Worm (Caenorhabditis elegans) whole organism, late embryonic: ENCODE measurements around the gene F13A2.3.

Source experiments
- C38D4.7 ChIP-seq: fragments of 200-800 bp; sonication (Bioruptor generic); optimal IDR thresholded peaks from 2 replicates; lab custom pipeline; 2018; ENCODE audit warnings: mild to moderate bottlenecking, missing genetic modification characterization, moderate library complexity, missing compliant biosample characterization
- F13H6.1 ChIP-seq: sonication (generic microtip); optimal IDR thresholded peaks from 2 replicates; lab custom pipeline; 2016; ENCODE audit warnings: missing genetic modification characterization, missing compliant biosample characterization
- K02D7.2 ChIP-seq: sonication (generic microtip); optimal IDR thresholded peaks from 2 replicates; lab custom pipeline; 2017; ENCODE audit warnings: mild to moderate bottlenecking, missing genetic modification characterization, missing compliant biosample characterization
- ceh-14 ChIP-seq: sonication (generic microtip); optimal IDR thresholded peaks from 2 replicates; lab custom pipeline; 2016; ENCODE audit warnings: missing genotype, missing genetic modification characterization, missing compliant biosample characterization
- ceh-18 ChIP-seq: sonication (generic microtip); optimal IDR thresholded peaks from 2 replicates; lab custom pipeline; 2016; ENCODE audit warnings: missing genetic modification characterization, missing compliant biosample characterization
- ceh-2 ChIP-seq: sonication (generic microtip); optimal IDR thresholded peaks from 2 replicates; lab custom pipeline; 2016; ENCODE audit warnings: missing genotype, missing genetic modification characterization, missing compliant biosample characterization
- ceh-24 ChIP-seq: sonication (generic microtip); optimal IDR thresholded peaks from 2 replicates; lab custom pipeline; 2016; ENCODE audit warnings: mild to moderate bottlenecking, missing genetic modification characterization, missing compliant biosample characterization
- ceh-31 ChIP-seq: sonication (generic microtip); optimal IDR thresholded peaks from 2 replicates; lab custom pipeline; 2016; ENCODE audit warnings: missing genetic modification characterization, missing compliant biosample characterization
- ceh-34 ChIP-seq: sonication (generic microtip); optimal IDR thresholded peaks from 2 replicates; lab custom pipeline; 2016; ENCODE audit warnings: mild to moderate bottlenecking, missing genetic modification characterization, missing compliant biosample characterization
- ceh-45 ChIP-seq: fragments of 200-800 bp; sonication (Bioruptor generic); IDR thresholded peaks from 2 replicates; pipeline ENCODE4 v1.3.6; 2022; ENCODE audit warnings: missing genetic modification reagents, missing genetic modification characterization, missing compliant biosample characterization
- ceh-6 ChIP-seq: fragments of 200-800 bp; sonication (Bioruptor generic); optimal IDR thresholded peaks from 2 replicates; lab custom pipeline; 2018; ENCODE audit warnings: mild to moderate bottlenecking, missing genetic modification characterization, missing compliant biosample characterization
- dmd-4 ChIP-seq: sonication (generic microtip); optimal IDR thresholded peaks from 2 replicates; lab custom pipeline; 2016; ENCODE audit warnings: borderline replicate concordance, missing genetic modification characterization, missing compliant biosample characterization
- elt-2 ChIP-seq: sonication (generic microtip); optimal IDR thresholded peaks from 2 replicates; lab custom pipeline; 2016; ENCODE audit warnings: missing genetic modification reagents, missing genetic modification characterization, missing compliant biosample characterization
- elt-4 ChIP-seq: sonication (generic microtip); optimal IDR thresholded peaks from 2 replicates; lab custom pipeline; 2016; ENCODE audit warnings: missing genetic modification characterization, missing compliant biosample characterization
- ets-4 ChIP-seq: sonication (generic microtip); optimal IDR thresholded peaks from 2 replicates; lab custom pipeline; 2016; ENCODE audit warnings: missing genetic modification characterization, missing compliant biosample characterization
- fax-1 ChIP-seq: sonication (generic microtip); optimal IDR thresholded peaks from 2 replicates; lab custom pipeline; 2016; ENCODE audit warnings: missing genotype, missing genetic modification characterization, missing compliant biosample characterization
- fkh-10 ChIP-seq: fragments of 150-350 bp; optimal IDR thresholded peaks from 2 replicates; lab custom pipeline; 2014; ENCODE audit warnings: missing biosample characterization, missing genetic modification reagents, missing genetic modification characterization
- hlh-8 ChIP-seq: sonication (generic microtip); optimal IDR thresholded peaks from 2 replicates; lab custom pipeline; 2016; ENCODE audit warnings: missing genotype, missing genetic modification characterization, missing compliant biosample characterization
- madf-2 ChIP-seq: sonication (generic microtip); optimal IDR thresholded peaks from 2 replicates; lab custom pipeline; 2017; ENCODE audit warnings: missing genetic modification characterization, missing compliant biosample characterization
- mec-3 ChIP-seq: sonication (generic microtip); optimal IDR thresholded peaks from 2 replicates; lab custom pipeline; 2016; ENCODE audit warnings: borderline replicate concordance, missing genetic modification characterization, missing compliant biosample characterization
- npax-4 ChIP-seq: sonication (generic microtip); optimal IDR thresholded peaks from 2 replicates; lab custom pipeline; 2016; ENCODE audit warnings: missing genetic modification characterization, missing compliant biosample characterization
- odd-2 ChIP-seq: sonication (generic microtip); optimal IDR thresholded peaks from 2 replicates; lab custom pipeline; 2017; ENCODE audit warnings: antibody characterized with exemption, mild to moderate bottlenecking, missing genetic modification characterization, missing compliant biosample characterization
- pag-3 ChIP-seq: sonication (generic microtip); optimal IDR thresholded peaks from 2 replicates; lab custom pipeline; 2016; ENCODE audit warnings: missing compliant biosample characterization, missing genetic modification characterization, borderline replicate concordance
- pat-9 ChIP-seq: fragments of 200-800 bp; sonication (Bioruptor generic); optimal IDR thresholded peaks from 2 replicates; lab custom pipeline; 2018; ENCODE audit warnings: mild to moderate bottlenecking, missing genetic modification characterization, moderate library complexity, missing compliant biosample characterization
- pax-1 ChIP-seq: fragments of 150-350 bp; optimal IDR thresholded peaks from 2 replicates; lab custom pipeline; 2014; ENCODE audit warnings: missing biosample characterization, missing genetic modification characterization
- pha-2 ChIP-seq: sonication (generic microtip); optimal IDR thresholded peaks from 2 replicates; lab custom pipeline; 2017; ENCODE audit warnings: mild to moderate bottlenecking, missing genetic modification characterization, missing compliant biosample characterization
- rnt-1 ChIP-seq: sonication (generic microtip); optimal IDR thresholded peaks from 2 replicates; lab custom pipeline; 2016; ENCODE audit warnings: missing genetic modification characterization, missing compliant biosample characterization
- sdc-2 ChIP-seq: sonication (generic microtip); optimal IDR thresholded peaks from 2 replicates; lab custom pipeline; 2016; ENCODE audit warnings: missing genotype, missing genetic modification characterization, missing compliant biosample characterization
- sox-2 ChIP-seq: fragments of 200-800 bp; sonication (Bioruptor generic); IDR thresholded peaks from 2 replicates; pipeline ENCODE4 v1.3.6; 2022; ENCODE audit warnings: missing genetic modification reagents, missing genetic modification characterization, missing compliant biosample characterization
- sox-4 ChIP-seq: sonication (generic microtip); optimal IDR thresholded peaks from 2 replicates; lab custom pipeline; 2017; ENCODE audit warnings: mild to moderate bottlenecking, missing genetic modification characterization, inconsistent platforms, missing compliant biosample characterization
- syd-9 ChIP-seq: sonication (generic microtip); optimal IDR thresholded peaks from 2 replicates; lab custom pipeline; 2016; ENCODE audit warnings: mild to moderate bottlenecking, missing genetic modification characterization, moderate library complexity, missing compliant biosample characterization
- tbx-2 ChIP-seq: sonication (generic microtip); optimal IDR thresholded peaks from 2 replicates; lab custom pipeline; 2016; ENCODE audit warnings: missing genetic modification characterization, missing compliant biosample characterization
- tbx-7 ChIP-seq: sonication (generic microtip); optimal IDR thresholded peaks from 2 replicates; lab custom pipeline; 2016; ENCODE audit warnings: missing genotype, missing genetic modification characterization, missing compliant biosample characterization
- ttx-3 ChIP-seq: sonication (generic microtip); optimal IDR thresholded peaks from 2 replicates; lab custom pipeline; 2016; ENCODE audit warnings: missing genetic modification reagents, missing genetic modification characterization, missing compliant biosample characterization
- unc-3 ChIP-seq, 2 experiments: fragments of 200-800 bp in 1 of 2; sonication (Bioruptor generic) in 1 of 2; sonication (generic microtip) in 1 of 2; conservative IDR thresholded peaks in 1 of 2; optimal IDR thresholded peaks in 1 of 2; 2 replicates each; pipeline versions ENCODE4 v1.3.6 to Lab custom; 2016 to 2022; ENCODE audit warnings: missing compliant biosample characterization in 2 of 2, missing genetic modification characterization in 2 of 2, missing genetic modification reagents in 1 of 2
- unc-42 ChIP-seq: sonication (generic microtip); optimal IDR thresholded peaks from 2 replicates; lab custom pipeline; 2016; ENCODE audit warnings: missing genotype, missing genetic modification characterization, missing compliant biosample characterization
- unc-55 ChIP-seq: sonication (generic microtip); optimal IDR thresholded peaks from 2 replicates; lab custom pipeline; 2017; ENCODE audit warnings: missing biosample characterization, missing genetic modification reagents, missing genetic modification characterization
- unc-86 ChIP-seq: sonication (generic microtip); optimal IDR thresholded peaks from 2 replicates; lab custom pipeline; 2016; ENCODE audit warnings: missing genetic modification characterization, missing compliant biosample characterization
- ztf-16 ChIP-seq: sonication (generic microtip); optimal IDR thresholded peaks from 2 replicates; lab custom pipeline; 2017; ENCODE audit warnings: missing genetic modification characterization, missing compliant biosample characterization

The F13A2.3 gene

ce11 chrV:4361505-4361904 is 34.7 kb downstream of the F13A2.3 start, which contains the start of gene F32D1.3:
F32D1.3 (minus strand) TSS chrV:4361569.
- TF ChIP-seq ceh-18 (no peak), unc-55 (GFP tag; lab: Kevin White, UChicago) (peak; percentile 4), K02D7.2 (tag; lab: Kevin White, UChicago) (no peak), pag-3 (tag; lab: Kevin White, UChicago) (no peak)

ce11 chrV:4360018-4360417 is 36.1 kb downstream of the F13A2.3 start:
- TF ChIP-seq unc-42 (tag; lab: Kevin White, UChicago), result peak; percentile 48
- TF ChIP-seq hlh-8, result no peak
- no peak for TF ChIP-seq madf-2 (tag; lab: Kevin White, UChicago)
- TF ChIP-seq unc-55 (GFP tag; lab: Kevin White, UChicago), result peak; percentile 71

ce11 chrV:4359127-4359526 is 37.0 kb downstream of the F13A2.3 start:
- TF ChIP-seq unc-42 (tag; lab: Kevin White, UChicago), result peak; percentile 46
- peak; percentile 55 for TF ChIP-seq ceh-31 (tag; lab: Kevin White, UChicago)
- no peak for TF ChIP-seq unc-55 (GFP tag; lab: Kevin White, UChicago)
- TF ChIP-seq ceh-34 (tag; lab: Kevin White, UChicago), result no peak
- no peak for TF ChIP-seq npax-4 (tag; lab: Kevin White, UChicago)

ce11 chrV:4357369-4357768 is 38.8 kb downstream of the F13A2.3 start:
- TF ChIP-seq ceh-31 (tag; lab: Kevin White, UChicago) (peak; percentile 61), ztf-16 (no peak), ceh-14 (tag; lab: Kevin White, UChicago) (peak; percentile 75), unc-42 (tag; lab: Kevin White, UChicago) (peak; percentile 99)

ce11 chrV:4356047-4356612 is 40.0 kb downstream of the F13A2.3 start:
- TF ChIP-seq ceh-45 (GFP tag; lab: Robert Waterston, UW) (no peak), pat-9 (tag; lab: Kevin White, UChicago) (no peak), odd-2 (tag; lab: Kevin White, UChicago) (no peak), unc-42 (tag; lab: Kevin White, UChicago) (peak; percentile 85), syd-9 (tag; lab: Kevin White, UChicago) (no peak), ceh-34 (tag; lab: Kevin White, UChicago) (peak; percentile 59), sdc-2 (no peak), ttx-3 (tag; lab: Kevin White, UChicago) (no peak)
- TF ChIP-seq, all 69 proteins: peak for 2

- no peak for TF ChIP-seq ets-4
- no peak for TF ChIP-seq ceh-6 (GFP tag; lab: Kevin White, UChicago)
- no peak for TF ChIP-seq dmd-4
- TF ChIP-seq syd-9 (tag; lab: Kevin White, UChicago), result no peak
- TF ChIP-seq hlh-8, result no peak
- no peak for TF ChIP-seq fax-1 (tag; lab: Kevin White, UChicago)
- no peak for TF ChIP-seq sox-2 (GFP tag; lab: Robert Waterston, UW)
- no peak for TF ChIP-seq F13H6.1 (tag; lab: Kevin White, UChicago)
- no peak for TF ChIP-seq elt-4
- no peak for TF ChIP-seq pat-9 (tag; lab: Kevin White, UChicago)
- TF ChIP-seq ceh-14 (tag; lab: Kevin White, UChicago), result no peak
- peak; percentile 9 for TF ChIP-seq elt-2 (tag; lab: Kevin White, UChicago)
- TF ChIP-seq ceh-2, result no peak
- TF ChIP-seq tbx-2 (tag; lab: Kevin White, UChicago), result peak; percentile 29
- TF ChIP-seq rnt-1 (tag; lab: Kevin White, UChicago), result no peak
- TF ChIP-seq unc-86 (tag; lab: Kevin White, UChicago), result no peak
- no peak for TF ChIP-seq ceh-34 (tag; lab: Kevin White, UChicago)
- no peak for TF ChIP-seq unc-3 (GFP tag; conservative IDR thresholded peaks at IDR 0.05; lab: Robert Waterston, UW)
- TF ChIP-seq unc-3 (tag; optimal IDR thresholded peaks at IDR 0.05; lab: Kevin White, UChicago), result no peak
- TF ChIP-seq pha-2 (tag; lab: Kevin White, UChicago), result no peak
- no peak for TF ChIP-seq sox-4
- TF ChIP-seq K02D7.2 (tag; lab: Kevin White, UChicago), result no peak
- TF ChIP-seq ceh-24, result no peak
- TF ChIP-seq C38D4.7, result no peak
- no peak for TF ChIP-seq fkh-10 (GFP tag; lab: Kevin White, UChicago)
- no peak for TF ChIP-seq mec-3 (tag; lab: Kevin White, UChicago)
- peak; percentile 40 for TF ChIP-seq ceh-31 (tag; lab: Kevin White, UChicago)
- TF ChIP-seq pag-3 (tag; lab: Kevin White, UChicago), result no peak
- no peak for TF ChIP-seq tbx-7 (tag; lab: Kevin White, UChicago)
- TF ChIP-seq pax-1 (tag; lab: Kevin White, UChicago), result peak; percentile 26
These were observed 49.4 kb downstream of the F13A2.3 start, which contains the start of gene mcm-7 for ce11 chrV:4346799-4347198. mcm-7 (plus strand) TSS chrV:4347166.
